Fruit fly (Drosophila melanogaster): ENCODE results near the gene CG18420.

DNA sequence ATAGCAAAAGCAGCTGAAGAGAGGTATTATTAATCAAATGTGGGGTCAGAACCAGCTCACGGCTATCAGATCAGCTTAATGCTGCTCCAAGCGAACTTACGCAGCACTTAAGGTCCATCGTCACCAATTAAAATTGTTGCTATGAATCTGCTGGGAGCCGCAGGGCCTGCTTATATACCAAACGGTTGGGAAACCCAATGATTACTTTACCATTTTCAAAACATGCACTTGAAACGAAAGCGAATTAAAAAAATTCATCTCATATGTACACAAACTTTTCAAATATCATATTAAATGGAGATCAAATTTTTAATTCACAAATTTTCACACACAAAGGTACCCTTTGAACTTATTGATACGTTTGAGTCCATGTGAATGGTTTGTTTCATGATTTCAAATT, 51.4 kb downstream of the CG18420 start, which contains the start of gene CG42587:
- TF ChIP-seq Myc (optimal IDR thresholded peaks at IDR 0.05) = no peak
- peak; percentile 21 for TF ChIP-seq fru (GFP tag; optimal IDR thresholded peaks at IDR 0.05)
- no peak for TF ChIP-seq Mio (GFP tag; optimal IDR thresholded peaks at IDR 0.05)
- peak; percentile 20 for TF ChIP-seq OdsH (GFP tag; optimal IDR thresholded peaks at IDR 0.05)
- TF ChIP-seq Dif (GFP tag; optimal IDR thresholded peaks at IDR 0.05; ENCODE audit: partially characterized antibody) = no peak
- TF ChIP-seq sv (GFP tag; optimal IDR thresholded peaks at IDR 0.05) = no peak
- TF ChIP-seq Dfd (GFP tag; optimal IDR thresholded peaks at IDR 0.05) = no peak
- no peak for TF ChIP-seq lola (GFP tag; optimal IDR thresholded peaks at IDR 0.05)
- TF ChIP-seq pan (optimal IDR thresholded peaks at IDR 0.05) = no peak
- no peak for TF ChIP-seq foxo (GFP tag; optimal IDR thresholded peaks at IDR 0.05)
- TF ChIP-seq Vsx2 (GFP tag; optimal IDR thresholded peaks at IDR 0.05; ENCODE audit: partially characterized antibody) = no peak
- no peak for TF ChIP-seq Abd-B (GFP tag; optimal IDR thresholded peaks at IDR 0.05)
- TF ChIP-seq Hr83 (GFP tag; optimal IDR thresholded peaks at IDR 0.05; ENCODE audit: poor library complexity, severe bottlenecking) = no peak

Measured in whole organism, wandering third instar larva.